Worm (Caenorhabditis elegans): ENCODE data around the gene F09B9.4.

The F09B9.4 gene

ce11 chrX:10141963-10142431 is 18.4 kb upstream of the F09B9.4 start, which contains the start of gene oac-14:
Gene oac-14 (minus strand): TSS chrX:10142013.
- TF ChIP-seq lin-39 (tag; optimal IDR thresholded peaks at IDR 0.05) (no peak), ztf-4 (tag; optimal IDR thresholded peaks at IDR 0.05) (no peak), gmeb-1 (tag; optimal IDR thresholded peaks at IDR 0.05) (peak; percentile 51), unc-62 (GFP tag; optimal IDR thresholded peaks at IDR 0.05) (no peak), snpc-4 (tag; optimal IDR thresholded peaks at IDR 0.05) (no peak), mab-5 (tag; optimal IDR thresholded peaks at IDR 0.05) (no peak), aly-2 (tag; optimal IDR thresholded peaks at IDR 0.05) (no peak), lin-13 (GFP tag; optimal IDR thresholded peaks at IDR 0.05) (no peak), nhr-12 (tag; optimal IDR thresholded peaks at IDR 0.05) (no peak), skn-1 (tag; optimal IDR thresholded peaks at IDR 0.05) (no peak), sma-3 (GFP tag; optimal IDR thresholded peaks at IDR 0.05) (peak; percentile 47), ZK546.5 (tag; optimal IDR thresholded peaks at IDR 0.05) (no peak), egl-27 (tag; optimal IDR thresholded peaks at IDR 0.05) (no peak), ceh-82 (tag; optimal IDR thresholded peaks at IDR 0.05) (no peak), nhr-23 (tag; optimal IDR thresholded peaks at IDR 0.05) (no peak), lsy-2 (tag; optimal IDR thresholded peaks at IDR 0.05) (peak in 1 of 2 experiments; percentile 12), nhr-77 (tag; optimal IDR thresholded peaks at IDR 0.05) (no peak), nhr-25 (tag; optimal IDR thresholded peaks at IDR 0.05) (no peak), sma-9 (GFP tag; optimal IDR thresholded peaks at IDR 0.05) (peak; percentile 90), sma-9 (tag; optimal IDR thresholded peaks at IDR 0.05) (no peak), ama-1 (optimal IDR thresholded peaks at IDR 0.05) (no peak), mbf-1 (tag; optimal IDR thresholded peaks at IDR 0.05) (no peak), lin-11 (tag; optimal IDR thresholded peaks at IDR 0.05) (no peak), nhr-237 (tag; optimal IDR thresholded peaks at IDR 0.05) (no peak), Y55F3AM.14 (GFP tag; optimal IDR thresholded peaks at IDR 0.05) (no peak), blmp-1 (tag; optimal IDR thresholded peaks at IDR 0.05; ENCODE audit: insufficient read depth) (no peak), ztf-11 (tag; optimal IDR thresholded peaks at IDR 0.05) (no peak), peb-1 (tag; optimal IDR thresholded peaks at IDR 0.05) (no peak), elt-1 (tag; optimal IDR thresholded peaks at IDR 0.05) (no peak), zag-1 (tag; optimal IDR thresholded peaks at IDR 0.05) (no peak), R02D3.7 (tag; optimal IDR thresholded peaks at IDR 0.05) (no peak), ceh-16 (tag; optimal IDR thresholded peaks at IDR 0.05) (no peak), unc-55 (GFP tag; optimal IDR thresholded peaks at IDR 0.05) (no peak), nhr-21 (tag; optimal IDR thresholded peaks at IDR 0.05) (no peak), C34F6.9 (tag; optimal IDR thresholded peaks at IDR 0.05) (no peak), unc-39 (tag; optimal IDR thresholded peaks at IDR 0.05) (no peak), ztf-1 (GFP tag; conservative IDR thresholded peaks at IDR 0.05) (no peak), sem-4 (tag; optimal IDR thresholded peaks at IDR 0.05) (no peak), nhr-129 (tag; optimal IDR thresholded peaks at IDR 0.05) (peak; percentile 41), fos-1 (tag; optimal IDR thresholded peaks at IDR 0.05) (peak; percentile 93), nhr-11 (tag; optimal IDR thresholded peaks at IDR 0.05) (no peak), elt-3 (tag; optimal IDR thresholded peaks at IDR 0.05) (no peak), nhr-6 (tag; optimal IDR thresholded peaks at IDR 0.05) (no peak), F13H6.1 (tag; optimal IDR thresholded peaks at IDR 0.05) (peak; percentile 87), alr-1 (tag; optimal IDR thresholded peaks at IDR 0.05) (no peak), mdl-1 (tag; optimal IDR thresholded peaks at IDR 0.05) (no peak), dmd-4 (tag; optimal IDR thresholded peaks at IDR 0.05) (no peak), crh-2 (tag; optimal IDR thresholded peaks at IDR 0.05) (peak; percentile 78), nhr-10 (tag; optimal IDR thresholded peaks at IDR 0.05) (no peak)

All from whole organism, L2 larva.